Worm (Caenorhabditis elegans): Measurements from ENCODE around the gene srg-42.

- TF ChIP-seq spr-1 (tag; optimal IDR thresholded peaks at IDR 0.05) (no peak), nhr-76 (tag; optimal IDR thresholded peaks at IDR 0.05) (no peak), jun-1 (tag; optimal IDR thresholded peaks at IDR 0.05) (no peak), daf-16 (GFP tag; optimal IDR thresholded peaks at IDR 0.05) (no peak), daf-16 (tag; optimal IDR thresholded peaks at IDR 0.05) (no peak), lir-3 (tag; optimal IDR thresholded peaks at IDR 0.05) (no peak), zag-1 (tag; optimal IDR thresholded peaks at IDR 0.05) (no peak), lim-7 (GFP tag; IDR thresholded peaks at IDR 0.05) (no peak), ama-1 (optimal IDR thresholded peaks at IDR 0.05) (no peak), rbr-2 (tag; optimal IDR thresholded peaks at IDR 0.05) (no peak), fos-1 (tag; optimal IDR thresholded peaks at IDR 0.05) (no peak), fkh-10 (GFP tag; optimal IDR thresholded peaks at IDR 0.05) (no peak), spr-3 (GFP tag; optimal IDR thresholded peaks at IDR 0.05) (no peak)
These were observed 48.6 kb upstream of the srg-42 start for ce11 chrV:11206467-11206866.
